Worm (Caenorhabditis elegans) whole organism, young adult: ENCODE data around the gene clc-19.

Experiments
- K11D2.4 ChIP-seq: fragments of 200-800 bp; sonication (Bioruptor generic); IDR thresholded peaks from 2 replicates; pipeline ENCODE4 v1.3.6; 2022; ENCODE audit warnings: missing genetic modification reagents, missing genetic modification characterization, missing compliant biosample characterization
- T07F8.4 ChIP-seq: sonication (generic microtip); optimal IDR thresholded peaks from 2 replicates; lab custom pipeline; 2016; ENCODE audit warnings: mild to moderate bottlenecking, missing genetic modification characterization, moderate library complexity, missing compliant biosample characterization
- ekl-4 ChIP-seq: fragments of 200-800 bp; sonication (Bioruptor generic); IDR thresholded peaks from 2 replicates; pipeline ENCODE4 v1.3.6; 2022; ENCODE audit warnings: missing genetic modification reagents, missing genetic modification characterization, missing compliant biosample characterization
- lsl-1 ChIP-seq: fragments of 200-800 bp; sonication (Bioruptor generic); optimal IDR thresholded peaks from 2 replicates; lab custom pipeline; 2018; ENCODE audit warnings: mild to moderate bottlenecking, missing genetic modification characterization, moderate library complexity, missing compliant biosample characterization
- xnd-1 ChIP-seq: sonication (generic microtip); optimal IDR thresholded peaks from 2 replicates; lab custom pipeline; 2016; ENCODE audit warnings: missing genotype, missing genetic modification reagents, missing genetic modification characterization, missing compliant biosample characterization
- zfh-2 ChIP-seq: fragments of 200-800 bp; sonication (Bioruptor generic); conservative IDR thresholded peaks from 2 replicates; pipeline ENCODE4 v1.3.6; 2022; ENCODE audit warnings: missing genetic modification reagents, missing genetic modification characterization, missing compliant biosample characterization

DNA sequence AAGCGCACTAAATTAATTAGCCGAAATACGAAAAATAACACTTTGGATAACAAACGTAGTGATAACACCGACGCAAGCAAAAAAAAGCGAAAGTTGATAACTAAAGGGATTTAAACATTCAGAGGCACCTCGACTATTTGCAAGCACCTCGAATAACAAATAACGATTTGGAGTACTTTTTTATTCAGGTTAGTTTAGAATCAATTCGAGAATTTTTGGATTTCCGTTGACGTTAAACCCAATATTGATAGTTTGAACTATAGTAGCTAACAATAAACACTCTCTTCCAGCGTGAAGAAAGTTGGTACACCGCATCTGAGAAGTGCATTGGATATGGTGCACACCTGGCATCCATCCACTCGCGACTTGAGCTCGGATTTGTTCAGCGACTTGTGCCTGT is 48.1 kb downstream of the clc-19 start:
- TF ChIP-seq zfh-2 (GFP tag; lab: Robert Waterston, UW) (no peak), T07F8.4 (tag; lab: Kevin White, UChicago) (no peak), xnd-1 (no peak), ekl-4 (GFP tag; lab: Robert Waterston, UW) (no peak), lsl-1 (GFP tag; lab: Kevin White, UChicago) (no peak), K11D2.4 (GFP tag; lab: Robert Waterston, UW) (no peak)
